Fruit fly (Drosophila melanogaster) whole organism, embryonic: Measurements from ENCODE around the gene Hs6st.

Experiments
- Antp ChIP-seq: fragments of 200-800 bp; sonication (Bioruptor generic); optimal IDR thresholded peaks from 3 replicates; lab custom pipeline; 2016; ENCODE audit warnings: missing biosample characterization, missing genetic modification characterization
- CG11504 ChIP-seq: fragments of 200-800 bp; sonication (Bioruptor generic); optimal IDR thresholded peaks from 3 replicates; lab custom pipeline; 2019; ENCODE audit warnings: missing biosample characterization, mild to moderate bottlenecking, missing genetic modification characterization, moderate library complexity
- CG11723 ChIP-seq: fragments of 200-800 bp; sonication (Bioruptor generic); optimal IDR thresholded peaks from 2 replicates; lab custom pipeline; 2017; ENCODE audit warnings: missing biosample characterization, mild to moderate bottlenecking, missing genetic modification characterization
- CG12155 ChIP-seq: fragments of 200-800 bp; sonication (Bioruptor generic); optimal IDR thresholded peaks from 3 replicates; lab custom pipeline; 2016; ENCODE audit warnings: missing biosample characterization, missing genetic modification characterization
- CG12219 ChIP-seq: fragments of 200-800 bp; sonication (Bioruptor generic); optimal IDR thresholded peaks from 3 replicates; lab custom pipeline; 2018; ENCODE audit warnings: missing biosample characterization, mild to moderate bottlenecking, missing genetic modification characterization
- CG1233 ChIP-seq: fragments of 200-800 bp; sonication (Bioruptor generic); optimal IDR thresholded peaks from 4 replicates; lab custom pipeline; 2018; ENCODE audit warnings: missing biosample characterization, mild to moderate bottlenecking, missing genetic modification characterization
- CG15601 ChIP-seq: fragments of 200-800 bp; sonication (Bioruptor generic); optimal IDR thresholded peaks from 3 replicates; lab custom pipeline; 2019; ENCODE audit warnings: missing biosample characterization, mild to moderate bottlenecking, missing genetic modification characterization, moderate library complexity
- CG16863 ChIP-seq: fragments of 200-800 bp; sonication (Bioruptor generic); optimal IDR thresholded peaks from 3 replicates; lab custom pipeline; 2016; ENCODE audit warnings: missing biosample characterization, missing genetic modification characterization
- CG30020 ChIP-seq: fragments of 200-800 bp; optimal IDR thresholded peaks from 2 replicates; lab custom pipeline; 2019; ENCODE audit warnings: missing biosample characterization, mild to moderate bottlenecking, missing genetic modification characterization, moderate library complexity
- CG31224 ChIP-seq: fragments of 200-800 bp; sonication (Bioruptor generic); IDR thresholded peaks from 2 replicates; pipeline ENCODE4 v1.3.6; 2022; ENCODE audit warnings: missing biosample characterization, missing genetic modification characterization
- CG4360 ChIP-seq: fragments of 200-800 bp; sonication (Bioruptor generic); IDR thresholded peaks from 2 replicates; pipeline ENCODE4 v1.3.6; 2022; ENCODE audit warnings: missing biosample characterization, missing genetic modification characterization
- CG4820 ChIP-seq: fragments of 200-800 bp; sonication (Bioruptor generic); optimal IDR thresholded peaks from 3 replicates; lab custom pipeline; 2016; ENCODE audit warnings: missing biosample characterization, missing genetic modification characterization
- CG7839 ChIP-seq: fragments of 200-800 bp; sonication (Bioruptor generic); optimal IDR thresholded peaks from 3 replicates; lab custom pipeline; 2018; ENCODE audit warnings: missing biosample characterization, mild to moderate bottlenecking, missing genetic modification characterization, moderate library complexity
- CG8924 ChIP-seq: fragments of 200-800 bp; optimal IDR thresholded peaks from 3 replicates; lab custom pipeline; 2019; ENCODE audit warnings: missing biosample characterization, mild to moderate bottlenecking, missing genetic modification characterization, moderate library complexity
- CG9727 ChIP-seq: fragments of 200-800 bp; sonication (Bioruptor generic); optimal IDR thresholded peaks from 3 replicates; lab custom pipeline; 2017; ENCODE audit warnings: missing biosample characterization, mild to moderate bottlenecking, missing genetic modification characterization
- Doc2 ChIP-seq: fragments of 200-800 bp; sonication (Bioruptor generic); IDR thresholded peaks from 2 replicates; pipeline ENCODE4 v1.3.6; 2022; ENCODE audit warnings: missing biosample characterization, missing genetic modification characterization
- Ets65A ChIP-seq: fragments of 200-800 bp; sonication (Bioruptor generic); peaks from one replicate; lab custom pipeline; 2016; ENCODE audit warnings: missing biosample characterization, missing genetic modification characterization
- H15 ChIP-seq: fragments of 200-800 bp; sonication (Bioruptor generic); IDR thresholded peaks from 3 replicates; pipeline ENCODE4 v1.3.6; 2022; ENCODE audit warnings: missing biosample characterization, missing genetic modification characterization
- HHEX ChIP-seq: fragments of 200-800 bp; sonication (Bioruptor generic); optimal IDR thresholded peaks from 3 replicates; lab custom pipeline; 2017; ENCODE audit warnings: missing biosample characterization, mild to moderate bottlenecking, missing genetic modification characterization, missing genetic modification reagents
- Hand ChIP-seq: fragments of 200-800 bp; sonication (Bioruptor generic); optimal IDR thresholded peaks from 2 replicates; lab custom pipeline; 2017; ENCODE audit warnings: mild to moderate bottlenecking, missing biosample characterization, missing genetic modification reagents, missing genetic modification characterization
- Hr51 ChIP-seq, 2 experiments: fragments of 200-800 bp; sonication (Bioruptor generic); optimal IDR thresholded peaks; 2 replicates in 1 of 2; 3 replicates in 1 of 2; lab custom pipeline; 2016 to 2018; ENCODE audit warnings: missing biosample characterization in 2 of 2, missing genetic modification characterization in 2 of 2, mild to moderate bottlenecking in 1 of 2, moderate library complexity in 1 of 2
- MTF-1 ChIP-seq: fragments of 200-800 bp; sonication (Bioruptor generic); optimal IDR thresholded peaks from 2 replicates; lab custom pipeline; 2018; ENCODE audit warnings: missing biosample characterization, mild to moderate bottlenecking, missing genetic modification characterization, borderline replicate concordance
- Sox102F ChIP-seq: fragments of 200-800 bp; sonication (Bioruptor generic); optimal IDR thresholded peaks from 2 replicates; lab custom pipeline; 2018; ENCODE audit warnings: missing biosample characterization, mild to moderate bottlenecking, missing genetic modification characterization, moderate library complexity
- Taf1 ChIP-seq: fragments of 200-800 bp; sonication (Bioruptor generic); IDR thresholded peaks from 2 replicates; pipeline ENCODE4 v1.3.6; 2022; ENCODE audit warnings: missing biosample characterization, missing genetic modification characterization
- ab ChIP-seq: fragments of 200-800 bp; sonication (Bioruptor generic); optimal IDR thresholded peaks from 2 replicates; lab custom pipeline; 2016; ENCODE audit warnings: missing biosample characterization, missing genetic modification characterization
- amos ChIP-seq: fragments of 200-800 bp; sonication (Bioruptor generic); IDR thresholded peaks from 2 replicates; pipeline ENCODE4 v1.3.6; 2022; ENCODE audit warnings: missing biosample characterization, missing genetic modification characterization; ENCODE audit not compliant: partially characterized antibody
- ap ChIP-seq: fragments of 200-800 bp; sonication (Bioruptor generic); IDR thresholded peaks from 2 replicates; pipeline ENCODE4 v1.3.6; 2022; ENCODE audit warnings: missing biosample characterization, missing genetic modification characterization
- bcd ChIP-seq: fragments of 200-800 bp; sonication (Bioruptor generic); optimal IDR thresholded peaks from 2 replicates; lab custom pipeline; 2017; ENCODE audit warnings: missing biosample characterization, mild to moderate bottlenecking, missing genetic modification characterization
- btn ChIP-seq: fragments of 200-800 bp; sonication (Bioruptor generic); optimal IDR thresholded peaks from 2 replicates; lab custom pipeline; 2016; ENCODE audit warnings: missing biosample characterization, missing genetic modification characterization
- chm ChIP-seq: fragments of 200-800 bp; sonication (Bioruptor generic); IDR thresholded peaks from 2 replicates; pipeline ENCODE4 v1.3.6; 2022; ENCODE audit warnings: missing biosample characterization, missing genetic modification characterization
- crc ChIP-seq: fragments of 200-800 bp; sonication (Bioruptor generic); optimal IDR thresholded peaks from 2 replicates; lab custom pipeline; 2016; ENCODE audit warnings: missing biosample characterization, missing genetic modification characterization
- crol ChIP-seq: fragments of 200-800 bp; sonication (Bioruptor generic); IDR thresholded peaks from 2 replicates; pipeline ENCODE4 v1.3.6; 2022; ENCODE audit warnings: missing biosample characterization, missing genetic modification characterization
- da ChIP-seq: fragments of 200-800 bp; sonication (Bioruptor generic); optimal IDR thresholded peaks from 2 replicates; lab custom pipeline; 2016; ENCODE audit warnings: missing biosample characterization, missing genetic modification characterization
- eve ChIP-seq, 2 experiments: fragments of >200 bp; optimal IDR thresholded peaks; 2 replicates each; lab custom pipeline; 2017; ENCODE audit warnings: missing biosample characterization in 2 of 2, missing genetic modification characterization in 2 of 2
- ewg ChIP-seq: fragments of 200-800 bp; sonication (Bioruptor generic); optimal IDR thresholded peaks from 3 replicates; lab custom pipeline; 2017; ENCODE audit warnings: mild to moderate bottlenecking, missing biosample characterization, missing genetic modification reagents, missing genetic modification characterization
- gfzf ChIP-seq: fragments of 200-800 bp; sonication (Bioruptor generic); optimal IDR thresholded peaks from 2 replicates; lab custom pipeline; 2016; ENCODE audit warnings: missing biosample characterization, mild to moderate bottlenecking, missing genetic modification characterization, moderate library complexity
- jigr1 ChIP-seq: fragments of 200-800 bp; sonication (Bioruptor generic); IDR thresholded peaks from 3 replicates; pipeline ENCODE4 v1.3.6; 2022; ENCODE audit warnings: missing biosample characterization, missing genetic modification characterization
- lola ChIP-seq, 3 experiments: fragments of >200 bp in 2 of 3; fragments of 200-800 bp in 1 of 3; sonication (Bioruptor generic) in 1 of 3; optimal IDR thresholded peaks; 2 replicates each; lab custom pipeline; 2017 to 2019; ENCODE audit warnings: missing biosample characterization in 3 of 3, missing genetic modification characterization in 3 of 3, mild to moderate bottlenecking in 1 of 3, moderate library complexity in 1 of 3
- mld ChIP-seq: fragments of 200-800 bp; sonication (Bioruptor generic); IDR thresholded peaks from 3 replicates; pipeline ENCODE4 v1.3.6; 2022; ENCODE audit warnings: missing biosample characterization, missing genetic modification characterization; ENCODE audit not compliant: partially characterized antibody
- pan ChIP-seq, 4 experiments: fragments of >200 bp in 3 of 4; fragments of 200-800 bp in 1 of 4; sonication (Bioruptor generic) in 1 of 4; optimal IDR thresholded peaks in 3 of 4; IDR thresholded peaks in 1 of 4; 2 replicates each; pipeline versions ENCODE4 v1.3.6 to Lab custom; 2017 to 2022; ENCODE audit warnings: missing biosample characterization in 2 of 4, missing genetic modification characterization in 2 of 4, mixed read lengths in 1 of 4
- pros ChIP-seq: fragments of 200-800 bp; sonication (Bioruptor generic); optimal IDR thresholded peaks from 3 replicates; lab custom pipeline; 2019; ENCODE audit warnings: missing biosample characterization, mild to moderate bottlenecking, missing genetic modification characterization, moderate library complexity
- salm ChIP-seq: fragments of 200-800 bp; sonication (Bioruptor generic); optimal IDR thresholded peaks from 2 replicates; lab custom pipeline; 2018; ENCODE audit warnings: missing biosample characterization, mild to moderate bottlenecking, missing genetic modification characterization
- sug ChIP-seq: fragments of 200-800 bp; optimal IDR thresholded peaks from 2 replicates; lab custom pipeline; 2019; ENCODE audit warnings: missing biosample characterization, mild to moderate bottlenecking, missing genetic modification characterization, moderate library complexity
- tio ChIP-seq: fragments of 200-800 bp; sonication (Bioruptor generic); optimal IDR thresholded peaks from 2 replicates; lab custom pipeline; 2017; ENCODE audit warnings: missing biosample characterization, missing genetic modification characterization, inconsistent platforms
- tll ChIP-seq, 2 experiments: fragments of 200-800 bp in 1 of 2; fragments of >200 bp in 1 of 2; sonication (Bioruptor generic) in 1 of 2; optimal IDR thresholded peaks; 2 replicates each; lab custom pipeline; 2017 to 2019; ENCODE audit warnings: missing biosample characterization in 2 of 2, missing genetic modification characterization in 2 of 2, mild to moderate bottlenecking in 1 of 2, moderate library complexity in 1 of 2
- vfl ChIP-seq: fragments of 200-800 bp; sonication (Bioruptor generic); optimal IDR thresholded peaks from 2 replicates; lab custom pipeline; 2016; ENCODE audit warnings: missing biosample characterization, missing genetic modification characterization
- vnd ChIP-seq: fragments of 200-800 bp; sonication (Bioruptor generic); IDR thresholded peaks from 3 replicates; pipeline ENCODE4 v1.3.6; 2022; ENCODE audit warnings: missing biosample characterization, missing genetic modification characterization; ENCODE audit not compliant: partially characterized antibody
- zen2 ChIP-seq: fragments of 200-800 bp; sonication (Bioruptor generic); IDR thresholded peaks from 3 replicates; pipeline ENCODE4 v1.3.6; 2022; ENCODE audit warnings: missing biosample characterization, missing genetic modification characterization; ENCODE audit not compliant: partially characterized antibody

Hs6st gene

dm6 chr3R:19905932-19906439, 102.3 kb downstream of the Hs6st start (continued):
- TF ChIP-seq salm (tag; lab: Kevin White, UChicago) (no peak), CG9727 (GFP tag; lab: Kevin White, UChicago) (peak; percentile 68), mld (no peak), CG4360 (no peak), CG11504 (tag; lab: Kevin White, UChicago) (peak; percentile 76), CG12219 (peak; percentile 78), Hr51 (GFP tag; optimal IDR thresholded peaks at IDR 0.05; lab: Kevin White, UChicago) (peak; percentile 72 to 85), pan (optimal IDR thresholded peaks at IDR 0.05; lab: Kevin White, UChicago) (no peak), pan (GFP tag; optimal IDR thresholded peaks at IDR 0.05 in 1 of 2, IDR thresholded peaks at IDR 0.05 in 1 of 2) (peak in 1 of 2 experiments; percentile 90), HHEX (GFP tag; lab: Kevin White, UChicago) (peak; percentile 80), Sox102F (GFP tag; lab: Kevin White, UChicago) (peak; percentile 81), sug (tag; lab: Kevin White, UChicago) (peak; percentile 98), Doc2 (GFP tag; lab: Robert Waterston, UW) (0 out of 2 replicates have a peak, but pooled peaks have one; percentile 29), CG31224 (GFP tag; lab: Robert Waterston, UW) (peak; percentile 80), chm (GFP tag; lab: Robert Waterston, UW) (peak; percentile 75), crol (GFP tag; lab: Robert Waterston, UW) (no peak), ab (peak; percentile 70), lola (GFP tag; optimal IDR thresholded peaks at IDR 0.05; lab: Kevin White, UChicago) (peak in 1 of 3 experiments; percentile 38), CG8924 (peak; percentile 70), CG11723 (peak; percentile 67), CG12155 (peak; percentile 80), Hand (GFP tag; lab: Kevin White, UChicago) (peak; percentile 63), H15 (GFP tag; lab: Robert Waterston, UW) (peak; percentile 83), tll (GFP tag; optimal IDR thresholded peaks at IDR 0.05; lab: Kevin White, UChicago) (no peak), ap (GFP tag; lab: Robert Waterston, UW) (peak; percentile 58), btn (GFP tag; lab: Kevin White, UChicago) (no peak), bcd (peak; percentile 81), MTF-1 (peak; percentile 38), ewg (GFP tag; lab: Kevin White, UChicago) (peak; percentile 68), Ets65A (peak; percentile 97), vfl (GFP tag; lab: Kevin White, UChicago) (peak; percentile 31), tio (peak; percentile 61), gfzf (GFP tag; lab: Kevin White, UChicago) (no peak), da (GFP tag; lab: Kevin White, UChicago) (peak; percentile 48), zen2 (GFP tag; lab: Robert Waterston, UW) (no peak), jigr1 (GFP tag; lab: Robert Waterston, UW) (peak; percentile 70; the same call in 2 of the 3 replicates), CG7839 (peak; percentile 78), Antp (GFP tag; lab: Kevin White, UChicago) (peak; percentile 79), CG16863 (GFP tag; lab: Kevin White, UChicago) (peak; percentile 82), CG1233 (GFP tag; lab: Kevin White, UChicago) (peak; percentile 59), crc (GFP tag; lab: Kevin White, UChicago) (peak; percentile 64), vnd (GFP tag; lab: Robert Waterston, UW) (no peak), CG4820 (GFP tag; lab: Kevin White, UChicago) (peak; percentile 49), CG15601 (tag; lab: Kevin White, UChicago) (peak; percentile 31), CG30020 (no peak), amos (no peak), pros (GFP tag; lab: Kevin White, UChicago) (no peak), Taf1 (GFP tag; lab: Robert Waterston, UW) (peak; percentile 83), eve (GFP tag; optimal IDR thresholded peaks at IDR 0.05; lab: Kevin White, UChicago) (no peak)
